Worm (Caenorhabditis elegans) whole organism, L4 larva: ENCODE data around the gene nhr-122.

Experiments
- F10B5.3 ChIP-seq: sonication (generic microtip); optimal IDR thresholded peaks from 2 replicates; lab custom pipeline; 2016; ENCODE audit warnings: mild to moderate bottlenecking, missing genetic modification characterization, missing compliant biosample characterization
- F26F4.8 ChIP-seq: fragments of 200-800 bp; sonication (Bioruptor generic); conservative IDR thresholded peaks from 2 replicates; pipeline ENCODE4 v1.3.6; 2022; ENCODE audit warnings: missing genetic modification characterization, missing compliant biosample characterization
- T26A8.4 ChIP-seq: fragments of 200-800 bp; sonication (Bioruptor generic); IDR thresholded peaks from 2 replicates; pipeline ENCODE4 v1.3.6; 2022; ENCODE audit warnings: missing genetic modification characterization, missing compliant biosample characterization
- Y105C5A.15 ChIP-seq: fragments of 200-800 bp; sonication (Bioruptor generic); IDR thresholded peaks from 2 replicates; pipeline ENCODE4 v1.3.6; 2022; ENCODE audit warnings: missing genetic modification characterization, missing compliant biosample characterization
- Y5F2A.4 ChIP-seq: fragments of 200-800 bp; sonication (Bioruptor generic); optimal IDR thresholded peaks from 2 replicates; lab custom pipeline; 2018; ENCODE audit warnings: mild to moderate bottlenecking, missing genetic modification characterization, missing compliant biosample characterization
- arid-1 ChIP-seq: fragments of 200-800 bp; sonication (Bioruptor generic); conservative IDR thresholded peaks from 2 replicates; pipeline ENCODE4 v1.3.6; 2022; ENCODE audit warnings: missing genetic modification reagents, missing genetic modification characterization, missing compliant biosample characterization
- ceh-44 ChIP-seq: fragments of 200-800 bp; sonication (Bioruptor generic); IDR thresholded peaks from 2 replicates; pipeline ENCODE4 v1.3.6; 2022; ENCODE audit warnings: missing genetic modification reagents, missing genetic modification characterization, missing compliant biosample characterization
- ctbp-1 ChIP-seq: fragments of 200-800 bp; sonication (Bioruptor generic); IDR thresholded peaks from 2 replicates; pipeline ENCODE4 v1.3.6; 2022; ENCODE audit warnings: missing genetic modification reagents, missing genetic modification characterization, missing compliant biosample characterization
- daf-8 ChIP-seq: fragments of 200-800 bp; sonication (Bioruptor generic); IDR thresholded peaks from 2 replicates; pipeline ENCODE4 v1.3.6; 2022; ENCODE audit warnings: missing genetic modification characterization, missing compliant biosample characterization
- dmd-6 ChIP-seq: fragments of 200-800 bp; sonication (Bioruptor generic); IDR thresholded peaks from 2 replicates; pipeline ENCODE4 v1.3.6; 2022; ENCODE audit warnings: missing genetic modification reagents, missing genetic modification characterization, missing compliant biosample characterization
- dve-1 ChIP-seq: sonication (generic microtip); optimal IDR thresholded peaks from 2 replicates; lab custom pipeline; 2017; ENCODE audit warnings: antibody characterized with exemption, mild to moderate bottlenecking, missing genetic modification characterization, missing compliant biosample characterization; ENCODE audit not compliant: insufficient read depth
- fkh-10 ChIP-seq: fragments of 150-350 bp; optimal IDR thresholded peaks from 2 replicates; lab custom pipeline; 2014; ENCODE audit warnings: missing biosample characterization, missing genetic modification reagents, missing genetic modification characterization
- gei-8 ChIP-seq: fragments of 200-800 bp; sonication (Bioruptor generic); optimal IDR thresholded peaks from 2 replicates; lab custom pipeline; 2018; ENCODE audit warnings: mild to moderate bottlenecking, missing genetic modification characterization, missing compliant biosample characterization
- hlh-11 ChIP-seq: fragments of 200-800 bp; sonication (Bioruptor generic); optimal IDR thresholded peaks from 2 replicates; lab custom pipeline; 2018; ENCODE audit warnings: mild to moderate bottlenecking, missing genetic modification characterization, missing compliant biosample characterization
- hlh-30 ChIP-seq: sonication (generic microtip); optimal IDR thresholded peaks from 2 replicates; lab custom pipeline; 2017; ENCODE audit warnings: antibody characterized with exemption, mild to moderate bottlenecking, missing genetic modification characterization, missing compliant biosample characterization; ENCODE audit not compliant: insufficient read depth
- jun-1 ChIP-seq: fragments of 150-350 bp; optimal IDR thresholded peaks from 2 replicates; lab custom pipeline; 2014; ENCODE audit warnings: missing biosample characterization, missing genetic modification reagents, missing genetic modification characterization
- lim-7 ChIP-seq: fragments of 200-800 bp; sonication (Bioruptor generic); IDR thresholded peaks from 2 replicates; pipeline ENCODE4 v1.3.6; 2022; ENCODE audit warnings: missing genetic modification characterization, missing compliant biosample characterization
- lin-1 ChIP-seq: fragments of 200-800 bp; sonication (Bioruptor generic); IDR thresholded peaks from 2 replicates; pipeline ENCODE4 v1.3.6; 2022; ENCODE audit warnings: missing genetic modification reagents, missing genetic modification characterization, missing compliant biosample characterization
- lin-13 ChIP-seq: fragments of 150-350 bp; optimal IDR thresholded peaks from 2 replicates; lab custom pipeline; 2014; ENCODE audit warnings: missing biosample characterization, missing genetic modification reagents, missing genetic modification characterization
- lin-29 ChIP-seq: fragments of 200-800 bp; sonication (Bioruptor generic); IDR thresholded peaks from 2 replicates; pipeline ENCODE4 v1.3.6; 2022; ENCODE audit warnings: missing genetic modification reagents, missing genetic modification characterization, missing compliant biosample characterization
- lin-39 ChIP-seq: fragments of 150-350 bp; optimal IDR thresholded peaks from 2 replicates; lab custom pipeline; 2014; ENCODE audit warnings: missing biosample characterization, missing genetic modification reagents, missing genetic modification characterization
- lsy-2 ChIP-seq, 2 experiments: fragments of 150-350 bp in 1 of 2; sonication (generic microtip) in 1 of 2; optimal IDR thresholded peaks; 2 replicates each; lab custom pipeline; 2014 to 2017; ENCODE audit warnings: missing biosample characterization in 2 of 2, missing genetic modification characterization in 2 of 2
- madf-9 ChIP-seq: fragments of 200-800 bp; sonication (Bioruptor generic); conservative IDR thresholded peaks from 2 replicates; pipeline ENCODE4 v1.3.6; 2022; ENCODE audit warnings: missing genetic modification reagents, missing genetic modification characterization, missing compliant biosample characterization
- mdl-1 ChIP-seq, 2 experiments: fragments of 150-350 bp in 1 of 2; sonication (generic microtip) in 1 of 2; optimal IDR thresholded peaks; 2 replicates each; lab custom pipeline; 2014 to 2017; ENCODE audit warnings: missing biosample characterization in 2 of 2, missing genetic modification characterization in 2 of 2
- mep-1 ChIP-seq: fragments of 150-350 bp; sonication (generic microtip); optimal IDR thresholded peaks from 3 replicates; lab custom pipeline; 2014; ENCODE audit warnings: missing biosample characterization, missing genetic modification characterization
- mes-2 ChIP-seq: sonication (generic microtip); optimal IDR thresholded peaks from 2 replicates; lab custom pipeline; 2016; ENCODE audit warnings: missing genotype, mild to moderate bottlenecking, missing genetic modification characterization, missing compliant biosample characterization; ENCODE audit not compliant: poor library complexity, severe bottlenecking
- mxl-3 ChIP-seq: fragments of 200-800 bp; sonication (Bioruptor generic); optimal IDR thresholded peaks from 2 replicates; lab custom pipeline; 2018; ENCODE audit warnings: mild to moderate bottlenecking, missing genetic modification characterization, missing compliant biosample characterization
- nhr-10 ChIP-seq: fragments of 150-350 bp; optimal IDR thresholded peaks from 2 replicates; lab custom pipeline; 2014; ENCODE audit warnings: missing biosample characterization, missing genetic modification characterization
- nhr-11 ChIP-seq: fragments of 150-350 bp; optimal IDR thresholded peaks from 2 replicates; lab custom pipeline; 2014; ENCODE audit warnings: missing biosample characterization, missing genetic modification characterization
- nhr-237 ChIP-seq: sonication (generic microtip); optimal IDR thresholded peaks from 2 replicates; lab custom pipeline; 2017; ENCODE audit warnings: missing biosample characterization, missing genetic modification characterization
- nhr-28 ChIP-seq: fragments of 150-350 bp; optimal IDR thresholded peaks from 2 replicates; lab custom pipeline; 2014; ENCODE audit warnings: missing biosample characterization, missing genetic modification characterization
- nhr-42 ChIP-seq: fragments of 200-800 bp; sonication (Bioruptor generic); IDR thresholded peaks from 2 replicates; pipeline ENCODE4 v1.3.6; 2022; ENCODE audit warnings: missing genetic modification characterization, missing compliant biosample characterization
- nhr-76 ChIP-seq: fragments of 150-350 bp; optimal IDR thresholded peaks from 2 replicates; lab custom pipeline; 2014; ENCODE audit warnings: missing biosample characterization, missing genetic modification characterization
- nhr-77 ChIP-seq: fragments of 150-350 bp; optimal IDR thresholded peaks from 2 replicates; lab custom pipeline; 2014; ENCODE audit warnings: missing biosample characterization, missing genetic modification characterization
- php-3 ChIP-seq: fragments of 200-800 bp; sonication (Bioruptor generic); IDR thresholded peaks from 2 replicates; pipeline ENCODE4 v1.3.6; 2022; ENCODE audit warnings: missing genetic modification reagents, missing genetic modification characterization, missing compliant biosample characterization
- saeg-2 ChIP-seq: fragments of 200-800 bp; sonication (Bioruptor generic); IDR thresholded peaks from 2 replicates; pipeline ENCODE4 v1.3.6; 2022; ENCODE audit warnings: missing genetic modification reagents, missing genetic modification characterization, missing compliant biosample characterization
- snpc-4 ChIP-seq: fragments of 150-350 bp; optimal IDR thresholded peaks from 2 replicates; lab custom pipeline; 2014; ENCODE audit warnings: missing biosample characterization, missing genetic modification characterization
- unc-62 ChIP-seq, 3 experiments: fragments of 150-350 bp in 1 of 3; sonication (generic microtip); optimal IDR thresholded peaks in 2 of 3; peaks in 1 of 3; 1 replicate in 1 of 3; 2 replicates in 2 of 3; lab custom pipeline; 2014 to 2017; ENCODE audit warnings: missing biosample characterization in 3 of 3, missing genetic modification characterization in 3 of 3, missing genetic modification reagents in 3 of 3, missing genotype in 1 of 3
- zag-1 ChIP-seq: fragments of 150-350 bp; optimal IDR thresholded peaks from 2 replicates; lab custom pipeline; 2014; ENCODE audit warnings: missing biosample characterization, missing genetic modification characterization
- ztf-11 ChIP-seq: fragments of 150-350 bp; optimal IDR thresholded peaks from 2 replicates; lab custom pipeline; 2014; ENCODE audit warnings: missing biosample characterization, missing genetic modification characterization

Gene nhr-122

ce11 chrIV:1623712-1624111 lies 10.0 kb downstream of the nhr-122 start, which contains the start of gene nhr-87:
TSS of gene nhr-87 (plus strand) at chrIV:1624029.
- no peak for TF ChIP-seq nhr-10 (tag; lab: Kevin White, UChicago)
- TF ChIP-seq lsy-2 (tag; optimal IDR thresholded peaks at IDR 0.05; lab: Kevin White, UChicago) = peak in 1 of 2 experiments; percentile 22
- TF ChIP-seq hlh-11 (tag; lab: Kevin White, UChicago) = peak; percentile 39
- TF ChIP-seq mxl-3 (GFP tag; lab: Kevin White, UChicago) = peak; percentile 45
- no peak for TF ChIP-seq jun-1 (tag; lab: Kevin White, UChicago)
- TF ChIP-seq mep-1 (tag; lab: Kevin White, UChicago) = peak; percentile 27
- no peak for TF ChIP-seq fkh-10 (GFP tag; lab: Kevin White, UChicago)
- TF ChIP-seq dve-1 (tag; lab: Kevin White, UChicago) = peak; percentile 38
- peak; percentile 75 for TF ChIP-seq hlh-30 (tag; lab: Kevin White, UChicago)
- TF ChIP-seq nhr-28 (tag; lab: Kevin White, UChicago) = peak; percentile 52
- peak in 1 of 2 experiments; percentile 20 for TF ChIP-seq mdl-1 (tag; optimal IDR thresholded peaks at IDR 0.05; lab: Kevin White, UChicago)
- TF ChIP-seq nhr-42 (GFP tag; lab: Robert Waterston, UW) = no peak
- peak; percentile 51 for TF ChIP-seq dmd-6 (GFP tag; lab: Robert Waterston, UW)

- TF ChIP-seq nhr-28 (tag; lab: Kevin White, UChicago) = peak; percentile 100
- peak; percentile 55 for TF ChIP-seq nhr-77 (tag; lab: Kevin White, UChicago)
- no peak for TF ChIP-seq zag-1
- no peak for TF ChIP-seq nhr-237 (tag; lab: Kevin White, UChicago)
- TF ChIP-seq lin-13 (GFP tag; lab: Kevin White, UChicago) = peak; percentile 76
- TF ChIP-seq Y5F2A.4 (GFP tag; lab: Kevin White, UChicago) = no peak
- TF ChIP-seq lin-1 (GFP tag; lab: Robert Waterston, UW) = no peak
- TF ChIP-seq F10B5.3 (tag; lab: Kevin White, UChicago) = no peak
- TF ChIP-seq mep-1 (tag; lab: Kevin White, UChicago) = peak; percentile 10
Measured at ce11 chrIV:1624447-1624846, 10.8 kb downstream of the nhr-122 start.

- TF ChIP-seq saeg-2 (GFP tag; lab: Robert Waterston, UW) (no peak), Y105C5A.15 (GFP tag; lab: Robert Waterston, UW) (no peak), snpc-4 (tag; lab: Kevin White, UChicago) (no peak), lin-29 (GFP tag; lab: Robert Waterston, UW) (no peak), fkh-10 (GFP tag; lab: Kevin White, UChicago) (no peak), daf-8 (GFP tag; lab: Robert Waterston, UW) (no peak), F26F4.8 (GFP tag; lab: Robert Waterston, UW) (no peak), unc-62 (GFP tag; optimal IDR thresholded peaks at IDR 0.05 in 1 of 2; lab: Kevin White, UChicago) (peak in 1 of 2 experiments; percentile 91), unc-62 (tag; optimal IDR thresholded peaks at IDR 0.05; lab: Kevin White, UChicago) (no peak)
Measured at ce11 chrIV:1626342-1626855, 12.7 kb downstream of the nhr-122 start, which contains the start of gene nhr-146. TSS of gene nhr-146 (plus strand) at chrIV:1626805.

DNA sequence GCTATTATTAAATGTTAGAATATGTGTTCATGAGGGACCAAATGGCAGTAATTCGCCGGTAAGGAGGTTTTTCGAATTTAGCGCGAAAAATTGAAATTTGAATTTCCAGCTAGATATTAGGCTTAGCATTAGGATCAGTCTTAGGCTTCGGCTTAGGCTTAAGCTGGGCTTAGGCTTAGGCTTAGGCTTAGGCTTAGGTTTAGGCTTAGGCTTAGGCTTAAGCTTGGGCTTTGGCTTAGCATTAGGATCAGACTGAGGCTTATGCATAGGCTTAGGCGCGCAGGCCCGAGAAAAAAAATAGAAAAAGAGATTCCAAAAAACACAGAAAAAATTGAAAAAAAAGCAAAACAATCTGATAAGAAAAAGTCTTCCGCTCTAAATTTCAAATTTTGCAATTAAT lies 14.6 kb downstream of the nhr-122 start:
- TF ChIP-seq php-3 (GFP tag; lab: Robert Waterston, UW) (no peak), dve-1 (tag; lab: Kevin White, UChicago) (no peak), ctbp-1 (GFP tag; lab: Robert Waterston, UW) (no peak), arid-1 (GFP tag; lab: Robert Waterston, UW) (no peak), F10B5.3 (tag; lab: Kevin White, UChicago) (no peak), snpc-4 (tag; lab: Kevin White, UChicago) (no peak), nhr-11 (no peak), madf-9 (GFP tag; lab: Robert Waterston, UW) (no peak), mes-2 (tag; lab: Kevin White, UChicago) (no peak), T26A8.4 (GFP tag; lab: Robert Waterston, UW) (no peak), ztf-11 (tag; lab: Kevin White, UChicago) (no peak), nhr-10 (tag; lab: Kevin White, UChicago) (no peak), lim-7 (no peak), ceh-44 (GFP tag; lab: Robert Waterston, UW) (no peak), gei-8 (GFP tag; lab: Kevin White, UChicago) (no peak), nhr-76 (tag; lab: Kevin White, UChicago) (no peak), lin-39 (no peak), lsy-2 (tag; optimal IDR thresholded peaks at IDR 0.05; lab: Kevin White, UChicago) (no peak)
- TF ChIP-seq, all 104 proteins: peak for 0
